Fruit fly (Drosophila melanogaster) Kc167 (cell line): ENCODE measurements around the gene eIF2A.

Source experiments
- Myc ChIP-seq: fragments of >200 bp; optimal IDR thresholded peaks from 2 replicates; lab custom pipeline; 2017; ENCODE audit warnings: missing external identifiers
- Sin3A ChIP-seq: fragments of >200 bp; optimal IDR thresholded peaks from 2 replicates; lab custom pipeline; 2018; ENCODE audit warnings: missing external identifiers
- h ChIP-seq: fragments of >200 bp; optimal IDR thresholded peaks from 3 replicates; lab custom pipeline; 2018; ENCODE audit warnings: missing external identifiers
- insv ChIP-seq: fragments of >200 bp; optimal IDR thresholded peaks from 3 replicates; lab custom pipeline; 2018; ENCODE audit warnings: missing external identifiers
- psq ChIP-seq: fragments of >200 bp; optimal IDR thresholded peaks from 2 replicates; lab custom pipeline; 2017; ENCODE audit warnings: missing external identifiers
- ttk ChIP-seq: sonication (Bioruptor generic); optimal IDR thresholded peaks from 2 replicates; lab custom pipeline; 2017; ENCODE audit warnings: missing external identifiers

The eIF2A gene

DNA sequence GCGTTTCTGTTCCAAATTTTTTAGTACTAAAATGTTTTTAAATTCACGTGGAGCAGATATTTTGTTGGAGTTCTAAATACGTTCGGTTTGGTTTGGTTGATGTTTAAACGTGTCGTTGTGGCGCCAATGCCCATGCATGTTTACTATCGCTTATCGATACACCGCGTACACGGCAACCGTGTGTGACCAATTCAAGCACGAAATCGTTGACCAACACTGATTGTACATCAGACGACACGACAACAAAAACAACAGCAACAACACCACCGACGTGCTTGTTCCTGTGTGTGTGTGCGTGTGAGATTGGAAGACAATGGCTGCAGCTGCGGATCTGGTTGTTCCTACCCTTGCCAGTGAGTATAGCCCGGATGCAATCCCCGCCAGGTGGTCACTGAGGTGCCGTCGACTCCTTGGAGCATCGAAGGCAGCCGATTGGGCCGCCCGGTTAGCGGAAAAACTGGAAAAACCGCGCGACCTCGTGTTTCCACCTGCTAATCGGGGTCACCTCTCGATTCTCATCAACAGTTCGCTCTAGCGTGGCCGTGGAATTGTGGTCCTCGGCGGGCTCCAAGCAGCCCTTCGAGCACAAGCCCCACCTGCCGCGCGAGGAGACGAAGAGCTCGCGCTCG is at the start of gene eIF2A:
Gene eIF2A, plus strand, starts transcription at position 16 of the 629 bp plus-strand sequence.
- TF ChIP-seq Myc, result no peak
- TF ChIP-seq ttk (lab: Kevin White, UChicago), result no peak
- TF ChIP-seq h (lab: Kevin White, UChicago), result no peak
- TF ChIP-seq psq, result no peak
- no peak for TF ChIP-seq insv (lab: Kevin White, UChicago)
- TF ChIP-seq Sin3A (lab: Kevin White, UChicago), result no peak

DNA sequence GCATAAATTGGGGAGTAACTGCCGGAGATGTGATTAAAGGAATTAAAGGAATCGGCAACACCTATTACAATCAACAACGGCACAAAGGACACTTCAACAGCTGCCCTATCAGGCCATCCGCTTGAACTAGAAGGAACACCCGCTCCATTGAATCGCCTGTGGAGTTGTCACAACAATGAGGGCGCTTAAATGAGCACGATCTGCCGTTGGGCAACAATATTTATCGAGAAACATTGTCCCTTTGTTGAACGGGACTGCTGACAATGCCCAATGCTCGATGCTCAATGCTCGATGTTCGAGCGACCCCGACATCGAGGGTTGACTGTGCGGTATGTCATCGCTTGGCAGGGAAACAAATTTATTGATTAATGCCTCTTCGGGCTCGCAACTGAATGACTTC is 36.7 kb upstream of the eIF2A start:
- TF ChIP-seq h (lab: Kevin White, UChicago) (no peak), Myc (no peak), Sin3A (lab: Kevin White, UChicago) (no peak), ttk (lab: Kevin White, UChicago) (no peak), psq (no peak), insv (lab: Kevin White, UChicago) (no peak)

DNA sequence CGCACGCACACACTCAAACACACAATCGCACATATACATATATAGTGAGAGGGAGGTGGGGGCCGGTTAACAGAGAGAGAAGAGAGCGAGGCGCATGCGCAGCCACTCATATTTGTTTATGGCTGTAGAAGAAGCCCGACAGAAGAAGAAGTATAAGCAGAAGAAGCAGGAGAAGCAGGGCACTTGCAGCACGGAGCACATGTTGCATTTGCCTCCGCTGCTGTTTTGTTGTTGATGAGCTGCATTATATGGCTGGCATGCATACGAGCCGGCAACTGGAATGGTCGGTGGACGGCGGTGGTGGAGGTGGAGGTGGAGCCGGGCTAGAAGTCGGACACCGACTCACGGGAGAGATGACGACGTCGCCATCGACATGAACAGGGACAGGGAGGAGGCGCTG is 24.1 kb upstream of the eIF2A start:
- TF ChIP-seq psq, result no peak
- no peak for TF ChIP-seq Sin3A (lab: Kevin White, UChicago)
- no peak for TF ChIP-seq insv (lab: Kevin White, UChicago)
- TF ChIP-seq Myc, result no peak
- TF ChIP-seq ttk (lab: Kevin White, UChicago), result no peak
- TF ChIP-seq h (lab: Kevin White, UChicago), result no peak

DNA sequence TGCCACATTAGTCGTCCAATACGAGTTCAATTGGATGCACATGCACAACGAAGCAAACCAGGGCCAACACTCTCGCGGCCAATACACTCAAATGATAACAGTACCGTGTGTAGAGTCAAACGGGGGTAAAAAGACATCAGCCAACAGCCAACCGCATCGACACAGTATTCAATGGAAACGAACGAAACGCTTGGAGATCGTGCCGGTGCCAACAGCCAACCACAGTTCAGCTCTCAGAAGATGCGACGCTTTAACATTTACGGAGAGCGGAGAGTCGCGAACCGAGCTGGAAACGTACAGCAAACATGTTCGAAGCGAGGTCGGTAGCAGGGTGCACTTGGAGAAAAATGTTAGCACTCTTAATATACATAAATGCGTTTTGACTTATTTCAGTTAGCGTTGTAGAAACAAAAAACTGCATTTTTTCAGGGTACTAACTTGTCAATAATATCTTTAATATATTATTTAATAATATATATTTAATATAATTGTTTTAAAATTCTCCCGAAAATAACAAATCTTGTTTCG is 16.5 kb upstream of the eIF2A start:
- TF ChIP-seq Sin3A (lab: Kevin White, UChicago) (no peak), h (lab: Kevin White, UChicago) (no peak), Myc (no peak), ttk (lab: Kevin White, UChicago) (no peak), psq (no peak), insv (lab: Kevin White, UChicago) (no peak)

DNA sequence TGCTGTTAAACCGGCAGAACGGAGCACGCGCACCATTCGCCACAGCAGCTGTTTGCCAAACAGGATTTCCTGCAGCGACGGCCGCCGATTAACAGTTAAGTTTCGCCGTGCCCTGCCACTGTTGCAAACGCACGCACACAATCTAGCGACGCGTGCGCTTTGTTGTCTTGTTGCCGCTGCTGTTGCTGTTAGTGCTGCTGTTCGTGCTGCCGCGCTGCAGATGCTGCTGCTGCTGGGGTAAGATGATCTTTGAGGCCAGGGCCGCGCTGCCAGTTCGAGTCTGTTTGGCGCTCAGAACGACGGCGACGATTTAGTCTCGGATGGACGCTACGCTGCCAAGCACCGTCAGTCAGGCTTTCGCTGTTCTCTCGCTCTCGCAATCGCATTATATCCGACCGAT is 16.0 kb upstream of the eIF2A start, which contains the start of gene eg:
Gene eg, plus strand, starts transcription at position 136 of the 400 bp plus-strand sequence.
- TF ChIP-seq psq (no peak), Sin3A (lab: Kevin White, UChicago) (no peak)

DNA sequence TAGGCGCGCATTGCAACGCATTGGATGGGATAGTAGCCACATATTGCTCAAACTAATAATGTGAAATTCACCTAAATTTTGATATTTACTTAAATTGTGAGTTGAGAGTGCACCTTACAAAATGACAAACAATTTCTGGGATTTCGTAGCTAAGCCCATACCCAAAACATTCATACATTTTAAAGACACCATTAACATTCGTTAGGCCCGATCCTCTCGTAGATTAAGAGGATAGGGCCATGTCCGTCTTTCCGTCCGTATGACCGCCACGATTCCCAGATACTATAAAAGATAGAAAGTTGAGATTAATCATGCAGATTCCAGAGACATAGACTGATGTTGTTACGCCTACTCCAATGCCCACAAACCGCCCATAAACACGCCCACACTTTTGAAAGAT is 10.9 kb upstream of the eIF2A start, which contains the start of gene CG43895:
Gene CG43895, minus strand, starts transcription at position 101 of the 400 bp plus-strand sequence.
- TF ChIP-seq Myc (no peak), ttk (lab: Kevin White, UChicago) (no peak), h (lab: Kevin White, UChicago) (no peak), Sin3A (lab: Kevin White, UChicago) (no peak), psq (no peak)

DNA sequence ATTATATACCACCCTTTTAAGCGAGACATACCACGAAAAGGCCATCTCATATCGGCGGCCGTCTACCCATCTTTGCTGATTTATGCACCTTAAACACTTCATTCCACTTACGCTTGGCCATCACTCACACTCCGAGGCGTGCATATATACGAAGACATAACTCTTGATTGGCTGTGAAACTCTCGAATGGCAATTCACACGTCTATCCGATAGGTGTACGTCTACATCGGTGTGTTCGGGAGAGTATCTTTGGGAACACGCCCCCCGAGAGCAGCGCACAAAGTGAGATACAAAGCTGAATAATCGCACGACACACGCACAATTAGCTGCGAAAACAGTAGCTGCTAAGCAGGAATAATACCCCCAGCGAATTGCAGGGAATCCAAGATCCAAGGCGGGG is 5.8 kb upstream of the eIF2A start:
- TF ChIP-seq Myc, result no peak
- no peak for TF ChIP-seq ttk (lab: Kevin White, UChicago)
- no peak for TF ChIP-seq insv (lab: Kevin White, UChicago)
- no peak for TF ChIP-seq Sin3A (lab: Kevin White, UChicago)
- TF ChIP-seq h (lab: Kevin White, UChicago), result no peak
- TF ChIP-seq psq, result no peak

DNA sequence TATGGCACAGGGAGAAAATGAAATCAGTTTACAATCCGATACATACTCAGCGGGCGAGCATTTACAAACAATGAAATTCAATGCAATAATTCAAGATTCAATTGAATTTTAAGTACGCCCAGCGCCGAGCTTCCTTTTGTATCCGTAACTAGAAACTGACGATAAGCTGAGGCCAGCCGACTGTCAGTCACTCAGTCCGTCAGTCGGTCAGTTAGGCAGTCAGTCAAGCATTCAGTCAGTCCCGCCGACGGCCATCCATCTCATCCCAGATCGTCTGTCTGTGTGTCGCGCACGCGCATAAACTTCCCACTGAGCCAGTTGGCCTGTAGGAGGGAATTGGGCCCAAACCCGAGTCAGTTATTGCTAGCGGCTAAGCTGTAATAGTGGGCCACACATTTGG is 5.0 kb upstream of the eIF2A start:
- TF ChIP-seq Sin3A (lab: Kevin White, UChicago) (no peak), ttk (lab: Kevin White, UChicago) (no peak), insv (lab: Kevin White, UChicago) (no peak), psq (no peak), Myc (no peak), h (lab: Kevin White, UChicago) (no peak)

DNA sequence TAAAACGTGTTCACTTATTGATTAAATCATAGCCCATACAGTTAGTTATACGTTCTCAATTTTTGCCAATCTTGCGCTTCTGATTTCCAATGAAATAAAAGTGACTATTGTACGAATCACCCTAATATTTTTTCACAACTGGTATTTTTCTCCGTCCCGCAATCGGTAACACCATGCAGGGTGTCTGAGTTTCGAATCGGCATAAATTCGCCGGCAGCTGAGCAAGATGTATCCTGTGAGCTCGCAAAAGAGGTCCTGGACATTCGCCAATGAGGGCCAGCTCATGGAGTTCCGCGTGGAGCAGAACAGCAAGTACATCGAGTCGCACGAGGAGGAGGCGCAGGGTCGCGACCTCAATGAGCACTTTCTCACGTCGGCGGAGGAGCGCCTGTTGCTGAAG is 2.8 kb upstream of the eIF2A start, which contains the start of gene CycH:
Gene CycH, plus strand, starts transcription at position 218 of the 400 bp plus-strand sequence.
- TF ChIP-seq h (lab: Kevin White, UChicago) (no peak), Myc (no peak), psq (no peak), Sin3A (lab: Kevin White, UChicago) (no peak), insv (lab: Kevin White, UChicago) (no peak), ttk (lab: Kevin White, UChicago) (no peak)

DNA sequence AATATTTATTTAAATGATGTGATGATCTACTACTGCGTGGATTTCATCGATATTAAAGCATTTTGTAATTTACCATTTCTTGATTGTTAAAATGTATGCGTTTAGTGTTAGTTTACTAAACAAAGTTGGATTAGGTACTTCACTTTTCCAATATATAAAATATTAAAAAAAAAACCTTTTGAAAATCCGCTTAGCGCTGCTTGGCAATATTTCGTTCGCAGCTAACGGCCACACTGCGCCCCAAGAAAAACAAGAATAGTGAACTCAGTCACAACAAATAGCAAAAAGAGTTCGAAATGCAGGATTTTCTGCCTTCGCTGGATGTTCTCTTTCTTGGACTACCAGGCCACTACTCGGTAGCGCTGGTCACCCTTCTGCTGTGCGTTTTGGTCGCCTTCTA is 1.3 kb upstream of the eIF2A start, which contains the start of gene CG7407:
Gene CG7407, plus strand, starts transcription at position 226 of the 400 bp plus-strand sequence.
- TF ChIP-seq h (lab: Kevin White, UChicago), result no peak
- TF ChIP-seq psq, result no peak
- no peak for TF ChIP-seq Sin3A (lab: Kevin White, UChicago)
- TF ChIP-seq ttk (lab: Kevin White, UChicago), result no peak
- TF ChIP-seq Myc, result no peak
- TF ChIP-seq insv (lab: Kevin White, UChicago), result no peak

DNA sequence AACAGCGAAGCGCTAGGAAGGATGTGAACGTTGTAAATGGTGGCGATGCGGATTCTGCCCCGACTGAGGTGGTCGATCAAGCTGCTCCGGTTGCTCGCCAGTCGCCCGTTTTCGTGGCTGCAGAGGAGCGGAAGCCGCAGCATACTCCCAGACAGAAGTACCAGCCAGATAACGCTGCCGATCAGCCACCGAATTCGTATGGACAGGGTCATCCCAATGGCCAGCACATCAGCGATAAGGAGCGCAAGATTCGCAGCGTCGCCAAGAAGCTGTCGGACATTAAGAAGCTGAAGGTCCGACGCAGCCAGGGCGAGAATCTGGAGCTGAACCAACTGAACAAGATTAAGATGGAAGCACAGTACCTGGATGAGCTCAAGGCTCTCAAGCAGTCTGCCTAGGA is 2.6 kb downstream of the eIF2A start:
- TF ChIP-seq Myc (no peak), psq (no peak), ttk (lab: Kevin White, UChicago) (no peak), insv (lab: Kevin White, UChicago) (no peak), h (lab: Kevin White, UChicago) (no peak), Sin3A (lab: Kevin White, UChicago) (no peak)

DNA sequence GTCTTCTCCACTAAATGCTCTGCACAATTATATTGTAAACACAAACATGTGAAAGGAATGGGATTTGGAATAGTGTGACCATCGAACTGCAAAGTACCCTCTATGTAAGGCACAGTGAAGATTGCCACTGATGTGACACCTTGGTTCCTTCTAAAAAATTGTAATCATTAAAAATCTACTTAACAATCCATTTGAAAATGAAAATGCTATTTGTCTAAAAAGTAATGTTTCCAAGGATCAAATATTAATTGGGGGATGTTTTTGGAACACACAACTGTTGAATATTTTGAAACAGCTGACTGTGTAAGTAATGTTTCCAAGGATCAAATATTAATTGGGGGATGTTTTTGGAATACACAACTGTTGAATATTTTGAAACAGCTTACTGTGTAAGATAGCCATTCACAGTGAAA is 3.6 kb downstream of the eIF2A start, which contains the start of gene CG32448:
Gene CG32448, minus strand, starts transcription at position 304 of the 413 bp plus-strand sequence.
- no peak for TF ChIP-seq insv (lab: Kevin White, UChicago)

DNA sequence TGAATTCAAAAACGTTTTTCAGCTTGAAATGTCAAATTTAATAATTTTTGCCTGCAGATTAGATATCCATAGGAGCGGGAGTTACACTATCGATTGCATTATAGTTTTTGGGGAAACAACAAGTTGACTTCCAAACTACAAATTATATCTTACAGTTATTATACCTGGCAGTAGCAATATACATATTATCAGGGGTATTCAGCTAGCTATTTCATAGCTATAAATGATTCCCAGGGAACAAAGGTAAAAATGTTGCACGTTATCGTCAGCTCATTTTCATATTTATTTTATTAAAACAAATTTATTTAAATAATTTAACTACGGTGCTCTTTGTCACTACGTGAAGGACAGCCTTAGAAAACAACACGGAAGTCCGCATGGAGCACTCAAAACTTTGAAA is 5.6 kb downstream of the eIF2A start:
- TF ChIP-seq insv (lab: Kevin White, UChicago), result no peak
- TF ChIP-seq Sin3A (lab: Kevin White, UChicago), result no peak
- TF ChIP-seq psq, result no peak
- TF ChIP-seq ttk (lab: Kevin White, UChicago), result no peak
- no peak for TF ChIP-seq h (lab: Kevin White, UChicago)
- TF ChIP-seq Myc, result no peak
